Fruit fly (Drosophila melanogaster) whole organism, embryonic: ENCODE data around the gene CG2901.

Experiments used
- B-H2 ChIP-seq: fragments of 200-800 bp; sonication (Bioruptor generic); optimal IDR thresholded peaks from 2 replicates; lab custom pipeline; 2018; ENCODE audit warnings: missing biosample characterization, mild to moderate bottlenecking, missing genetic modification characterization
- Bgb ChIP-seq: fragments of 200-800 bp; sonication (Bioruptor generic); IDR thresholded peaks from 2 replicates; pipeline ENCODE4 v1.3.6; 2022; ENCODE audit warnings: missing biosample characterization, missing genetic modification characterization; ENCODE audit not compliant: partially characterized antibody
- CG11093 ChIP-seq: fragments of 200-800 bp; sonication (Bioruptor generic); IDR thresholded peaks from 3 replicates; pipeline ENCODE4 v1.3.6; 2022; ENCODE audit warnings: missing biosample characterization, missing genetic modification characterization
- CG11398 ChIP-seq: fragments of 200-800 bp; sonication (Bioruptor generic); optimal IDR thresholded peaks from 2 replicates; lab custom pipeline; 2016; ENCODE audit warnings: missing biosample characterization, missing genetic modification characterization
- CG11560 ChIP-seq: fragments of 200-800 bp; sonication (Bioruptor generic); IDR thresholded peaks from 3 replicates; pipeline ENCODE4 v1.3.6; 2022; ENCODE audit warnings: missing biosample characterization, missing genetic modification characterization
- CG12071 ChIP-seq: fragments of 200-800 bp; sonication (Bioruptor generic); optimal IDR thresholded peaks from 3 replicates; lab custom pipeline; 2018; ENCODE audit warnings: missing biosample characterization, mild to moderate bottlenecking, missing genetic modification characterization
- CG12155 ChIP-seq: fragments of 200-800 bp; sonication (Bioruptor generic); optimal IDR thresholded peaks from 3 replicates; lab custom pipeline; 2016; ENCODE audit warnings: missing biosample characterization, missing genetic modification characterization
- CG15479 ChIP-seq: fragments of 200-800 bp; sonication (Bioruptor generic); optimal IDR thresholded peaks from 3 replicates; lab custom pipeline; 2019; ENCODE audit warnings: missing biosample characterization, mild to moderate bottlenecking, missing genetic modification characterization, moderate library complexity
- CG15514 ChIP-seq: fragments of 200-800 bp; sonication (Bioruptor generic); optimal IDR thresholded peaks from 3 replicates; lab custom pipeline; 2017; ENCODE audit warnings: missing biosample characterization, missing genetic modification characterization, mild to moderate bottlenecking, moderate library complexity, missing genetic modification reagents
- CG17361 ChIP-seq: fragments of 200-800 bp; sonication (Bioruptor generic); IDR thresholded peaks from 3 replicates; pipeline ENCODE4 v1.3.6; 2022; ENCODE audit warnings: missing biosample characterization, missing genetic modification characterization
- CG17385 ChIP-seq: fragments of 200-800 bp; sonication (Bioruptor generic); optimal IDR thresholded peaks from 3 replicates; lab custom pipeline; 2018; ENCODE audit warnings: missing biosample characterization, mild to moderate bottlenecking, missing genetic modification characterization
- CG17829 ChIP-seq: fragments of 200-800 bp; optimal IDR thresholded peaks from 2 replicates; lab custom pipeline; 2019; ENCODE audit warnings: missing biosample characterization, mild to moderate bottlenecking, missing genetic modification characterization, moderate library complexity
- CG2116 ChIP-seq: fragments of 200-800 bp; sonication (Bioruptor generic); optimal IDR thresholded peaks from 3 replicates; lab custom pipeline; 2018; ENCODE audit warnings: missing biosample characterization, mild to moderate bottlenecking, missing genetic modification characterization
- CG3995 ChIP-seq: fragments of 200-800 bp; sonication (Bioruptor generic); optimal IDR thresholded peaks from 3 replicates; lab custom pipeline; 2016; ENCODE audit warnings: missing biosample characterization, missing genetic modification characterization
- CG5180 ChIP-seq: fragments of 200-800 bp; sonication (Bioruptor generic); optimal IDR thresholded peaks from 3 replicates; lab custom pipeline; 2017; ENCODE audit warnings: missing biosample characterization, missing genetic modification characterization, mild to moderate bottlenecking, moderate library complexity, missing genetic modification reagents
- CG9215 ChIP-seq: fragments of 200-800 bp; sonication (Bioruptor generic); IDR thresholded peaks from 2 replicates; pipeline ENCODE4 v1.3.6; 2022; ENCODE audit warnings: missing biosample characterization, missing genetic modification characterization
- CG9876 ChIP-seq: fragments of 200-800 bp; sonication (Bioruptor generic); optimal IDR thresholded peaks from 2 replicates; lab custom pipeline; 2016; ENCODE audit warnings: missing biosample characterization, missing genetic modification characterization
- CrebB ChIP-seq: fragments of 200-800 bp; sonication (Bioruptor generic); optimal IDR thresholded peaks from 3 replicates; lab custom pipeline; 2018; ENCODE audit warnings: missing biosample characterization, mild to moderate bottlenecking, missing genetic modification characterization
- Deaf1 ChIP-seq: fragments of 200-800 bp; optimal IDR thresholded peaks from 3 replicates; lab custom pipeline; 2019; ENCODE audit warnings: missing biosample characterization, mild to moderate bottlenecking, missing genetic modification characterization, moderate library complexity
- Hr39 ChIP-seq: fragments of >200 bp; optimal IDR thresholded peaks from 2 replicates; lab custom pipeline; 2017
- MBD-R2 ChIP-seq: fragments of 200-800 bp; sonication (Bioruptor generic); IDR thresholded peaks from 2 replicates; pipeline ENCODE4 v1.3.6; 2022; ENCODE audit warnings: missing biosample characterization, missing genetic modification characterization
- Med ChIP-seq: fragments of 200-800 bp; sonication (Bioruptor generic); peaks from one replicate; lab custom pipeline; 2016; ENCODE audit warnings: missing biosample characterization, missing genetic modification characterization, mild to moderate bottlenecking, inconsistent platforms, moderate library complexity
- NK7.1 ChIP-seq: fragments of 200-800 bp; sonication (Bioruptor generic); optimal IDR thresholded peaks from 3 replicates; lab custom pipeline; 2016; ENCODE audit warnings: missing biosample characterization, missing genetic modification characterization
- Oli ChIP-seq: fragments of 200-800 bp; sonication (Bioruptor generic); optimal IDR thresholded peaks from 2 replicates; lab custom pipeline; 2018; ENCODE audit warnings: missing biosample characterization, mild to moderate bottlenecking, missing genetic modification characterization, moderate library complexity
- Six4 ChIP-seq: fragments of 200-800 bp; sonication (Bioruptor generic); optimal IDR thresholded peaks from 2 replicates; lab custom pipeline; 2016; ENCODE audit warnings: missing biosample characterization, missing genetic modification characterization
- Sox102F ChIP-seq: fragments of 200-800 bp; sonication (Bioruptor generic); optimal IDR thresholded peaks from 2 replicates; lab custom pipeline; 2018; ENCODE audit warnings: missing biosample characterization, mild to moderate bottlenecking, missing genetic modification characterization, moderate library complexity
- Vsx1 ChIP-seq: fragments of 200-800 bp; sonication (Bioruptor generic); optimal IDR thresholded peaks from 2 replicates; lab custom pipeline; 2017; ENCODE audit warnings: missing biosample characterization, mild to moderate bottlenecking, missing genetic modification characterization, missing genetic modification reagents
- bsh ChIP-seq, 2 experiments: fragments of 200-800 bp; sonication (Bioruptor generic); optimal IDR thresholded peaks; 2 replicates each; lab custom pipeline; 2017 to 2018; ENCODE audit warnings: mild to moderate bottlenecking in 2 of 2, missing biosample characterization in 2 of 2, missing genetic modification characterization in 2 of 2, moderate library complexity in 1 of 2
- cato ChIP-seq: fragments of 200-800 bp; sonication (Bioruptor generic); optimal IDR thresholded peaks from 2 replicates; lab custom pipeline; 2016; ENCODE audit warnings: missing biosample characterization, missing genetic modification characterization, borderline replicate concordance
- cg ChIP-seq: fragments of 200-800 bp; sonication (Bioruptor generic); optimal IDR thresholded peaks from 3 replicates; lab custom pipeline; 2019; ENCODE audit warnings: missing biosample characterization, mild to moderate bottlenecking, missing genetic modification characterization, moderate library complexity
- chinmo ChIP-seq: fragments of 200-800 bp; sonication (Bioruptor generic); IDR thresholded peaks from 4 replicates; pipeline ENCODE4 v1.3.6; 2022; ENCODE audit warnings: missing biosample characterization, missing genetic modification characterization; ENCODE audit not compliant: partially characterized antibody
- chm ChIP-seq: fragments of 200-800 bp; sonication (Bioruptor generic); IDR thresholded peaks from 2 replicates; pipeline ENCODE4 v1.3.6; 2022; ENCODE audit warnings: missing biosample characterization, missing genetic modification characterization
- dm ChIP-seq: fragments of 200-800 bp; sonication (Bioruptor generic); optimal IDR thresholded peaks from 3 replicates; lab custom pipeline; 2016; ENCODE audit warnings: missing biosample characterization, missing genetic modification characterization
- dpn ChIP-seq, 2 experiments: fragments of 200-800 bp; sonication (Bioruptor generic); optimal IDR thresholded peaks; 3 replicates each; lab custom pipeline; 2016; ENCODE audit warnings: missing biosample characterization in 2 of 2, missing genetic modification characterization in 2 of 2
- emc ChIP-seq: fragments of 200-800 bp; sonication (Bioruptor generic); optimal IDR thresholded peaks from 2 replicates; lab custom pipeline; 2016; ENCODE audit warnings: missing biosample characterization, missing genetic modification characterization
- gem ChIP-seq: fragments of 200-800 bp; sonication (Bioruptor generic); optimal IDR thresholded peaks from 2 replicates; lab custom pipeline; 2019; ENCODE audit warnings: missing biosample characterization, mild to moderate bottlenecking, missing genetic modification characterization, moderate library complexity
- kah ChIP-seq: fragments of 200-800 bp; sonication (Bioruptor generic); optimal IDR thresholded peaks from 2 replicates; lab custom pipeline; 2018; ENCODE audit warnings: missing biosample characterization, mild to moderate bottlenecking, missing genetic modification characterization
- lmd ChIP-seq: fragments of 200-800 bp; sonication (Bioruptor generic); IDR thresholded peaks from 2 replicates; pipeline ENCODE4 v1.3.6; 2022; ENCODE audit warnings: missing biosample characterization, missing genetic modification characterization
- lola ChIP-seq, 3 experiments: fragments of >200 bp in 2 of 3; fragments of 200-800 bp in 1 of 3; sonication (Bioruptor generic) in 1 of 3; optimal IDR thresholded peaks; 2 replicates each; lab custom pipeline; 2017 to 2019; ENCODE audit warnings: missing biosample characterization in 3 of 3, missing genetic modification characterization in 3 of 3, mild to moderate bottlenecking in 1 of 3, moderate library complexity in 1 of 3
- nerfin-1 ChIP-seq: fragments of 200-800 bp; sonication (Bioruptor generic); optimal IDR thresholded peaks from 3 replicates; lab custom pipeline; 2019; ENCODE audit warnings: missing biosample characterization, mild to moderate bottlenecking, missing genetic modification characterization, moderate library complexity
- odd ChIP-seq: fragments of 200-800 bp; sonication (Bioruptor generic); optimal IDR thresholded peaks from 2 replicates; lab custom pipeline; 2017; ENCODE audit warnings: missing biosample characterization, mild to moderate bottlenecking, missing genetic modification characterization
- otp ChIP-seq: fragments of 200-800 bp; sonication (Bioruptor generic); IDR thresholded peaks from 3 replicates; pipeline ENCODE4, ENCODE4 v1.3.6; 2022; ENCODE audit warnings: missing biosample characterization, missing genetic modification characterization
- p53 ChIP-seq: fragments of 200-800 bp; sonication (Bioruptor generic); optimal IDR thresholded peaks from 2 replicates; lab custom pipeline; 2016; ENCODE audit warnings: missing biosample characterization, missing genetic modification characterization
- pzg ChIP-seq: fragments of 200-800 bp; sonication (Bioruptor generic); optimal IDR thresholded peaks from 3 replicates; lab custom pipeline; 2018; ENCODE audit warnings: missing biosample characterization, mild to moderate bottlenecking, missing genetic modification characterization, moderate library complexity
- sisA ChIP-seq: fragments of 200-800 bp; sonication (Bioruptor generic); IDR thresholded peaks from 2 replicates; pipeline ENCODE4 v1.3.6; 2022; ENCODE audit warnings: missing biosample characterization, missing genetic modification characterization
- sna ChIP-seq: fragments of 200-800 bp; sonication (Bioruptor generic); IDR thresholded peaks from 2 replicates; pipeline ENCODE4 v1.3.6; 2022; ENCODE audit warnings: missing biosample characterization, missing genetic modification characterization; ENCODE audit not compliant: partially characterized antibody
- sug ChIP-seq: fragments of 200-800 bp; optimal IDR thresholded peaks from 2 replicates; lab custom pipeline; 2019; ENCODE audit warnings: missing biosample characterization, mild to moderate bottlenecking, missing genetic modification characterization, moderate library complexity
- tio ChIP-seq: fragments of 200-800 bp; sonication (Bioruptor generic); optimal IDR thresholded peaks from 2 replicates; lab custom pipeline; 2017; ENCODE audit warnings: missing biosample characterization, missing genetic modification characterization, inconsistent platforms
- twi ChIP-seq: fragments of 200-800 bp; optimal IDR thresholded peaks from 2 replicates; lab custom pipeline; 2019; ENCODE audit warnings: missing biosample characterization, mild to moderate bottlenecking, missing genetic modification characterization, moderate library complexity
- wek ChIP-seq: fragments of 200-800 bp; sonication (Bioruptor generic); optimal IDR thresholded peaks from 3 replicates; lab custom pipeline; 2018; ENCODE audit warnings: missing biosample characterization, mild to moderate bottlenecking, missing genetic modification characterization, moderate library complexity

Gene CG2901

DNA sequence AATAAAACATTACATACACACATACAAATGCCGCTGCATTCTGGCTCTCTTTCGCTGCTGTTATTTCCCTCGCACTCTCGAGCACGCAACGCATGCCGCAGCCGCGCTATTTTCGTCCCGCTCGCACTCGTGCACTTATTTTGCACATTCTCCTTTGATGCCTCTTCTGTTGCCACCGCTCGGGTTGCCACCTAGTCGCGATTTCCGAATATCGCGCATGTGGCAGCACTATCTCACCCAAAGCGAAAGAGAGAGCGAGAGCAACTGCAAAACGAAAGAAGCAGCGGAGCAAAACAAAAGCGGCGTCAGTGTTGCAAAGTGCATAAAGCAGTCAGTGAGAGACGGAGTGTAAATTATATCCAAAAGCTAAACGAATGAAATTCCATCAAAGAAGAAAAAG is 47.1 kb upstream of the CG2901 start (continued):
- peak; percentile 64 for TF ChIP-seq CG15514 (GFP tag; lab: Kevin White, UChicago)
- no peak for TF ChIP-seq tio (GFP tag; lab: Kevin White, UChicago)
- peak; percentile 96 for TF ChIP-seq nerfin-1 (tag; lab: Kevin White, UChicago)
- peak; percentile 24; the same call in 1 of the 2 replicates for TF ChIP-seq MBD-R2 (GFP tag; lab: Robert Waterston, UW)
- TF ChIP-seq sna: peak; percentile 61; the same call in 1 of the 2 replicates
- TF ChIP-seq Sox102F (GFP tag; lab: Kevin White, UChicago): no peak
- TF ChIP-seq wek (GFP tag; lab: Kevin White, UChicago): no peak
- TF ChIP-seq B-H2: no peak
- no peak for TF ChIP-seq CG12071
- TF ChIP-seq Deaf1: peak; percentile 62
- TF ChIP-seq otp (GFP tag; lab: Robert Waterston, UW): no peak
- TF ChIP-seq CG9876: no peak
- no peak for TF ChIP-seq CG9215 (GFP tag; lab: Robert Waterston, UW)
- TF ChIP-seq cg (GFP tag; lab: Kevin White, UChicago): peak; percentile 81
- peak; percentile 45; the same call in 1 of the 2 replicates for TF ChIP-seq chm (GFP tag; lab: Robert Waterston, UW)
- no peak for TF ChIP-seq bsh (GFP tag; optimal IDR thresholded peaks at IDR 0.05; lab: Kevin White, UChicago)
- TF ChIP-seq CrebB (tag; lab: Kevin White, UChicago): peak; percentile 43
- TF ChIP-seq gem (tag; lab: Kevin White, UChicago): no peak
- peak; percentile 25 for TF ChIP-seq sug (tag; lab: Kevin White, UChicago)
- TF ChIP-seq CG11560 (tag; lab: Robert Waterston, UW): no peak
- TF ChIP-seq Med (GFP tag; lab: Kevin White, UChicago): peak; percentile 92
- peak; percentile 65 for TF ChIP-seq CG17385
- peak; percentile 33 for TF ChIP-seq CG17829 (tag; lab: Kevin White, UChicago)
- no peak for TF ChIP-seq Hr39 (lab: Kevin White, UChicago)
- peak; percentile 14 for TF ChIP-seq twi (tag; lab: Kevin White, UChicago)
- TF ChIP-seq CG12155: peak; percentile 52
- TF ChIP-seq CG2116 (GFP tag; lab: Kevin White, UChicago): peak; percentile 2
- TF ChIP-seq CG11093: no peak
- TF ChIP-seq CG3995 (GFP tag; lab: Kevin White, UChicago): no peak
- peak in 1 of 2 experiments; percentile 23 for TF ChIP-seq dpn (GFP tag; optimal IDR thresholded peaks at IDR 0.05; lab: Kevin White, UChicago)
- no peak for TF ChIP-seq cato
- no peak for TF ChIP-seq lmd
- peak; percentile 6 for TF ChIP-seq p53 (GFP tag; lab: Kevin White, UChicago)
- no peak for TF ChIP-seq Vsx1
- TF ChIP-seq NK7.1 (GFP tag; lab: Kevin White, UChicago): no peak
- no peak for TF ChIP-seq Six4 (GFP tag; lab: Kevin White, UChicago)
- TF ChIP-seq CG5180: peak; percentile 65
- TF ChIP-seq chinmo (GFP tag; lab: Robert Waterston, UW): peak; percentile 99
- peak; percentile 94 for TF ChIP-seq CG15479 (GFP tag; lab: Kevin White, UChicago)
- TF ChIP-seq odd (GFP tag; lab: Kevin White, UChicago): no peak
- no peak for TF ChIP-seq CG17361 (GFP tag; lab: Robert Waterston, UW)
- no peak for TF ChIP-seq lola (GFP tag; optimal IDR thresholded peaks at IDR 0.05; lab: Kevin White, UChicago)
- TF ChIP-seq sisA (GFP tag; lab: Robert Waterston, UW): no peak
- peak; percentile 44; the same call in 1 of the 2 replicates for TF ChIP-seq Bgb (GFP tag; lab: Robert Waterston, UW)
- TF ChIP-seq kah: peak; percentile 51
- no peak for TF ChIP-seq emc (GFP tag; lab: Kevin White, UChicago)
- peak; percentile 70 for TF ChIP-seq pzg (GFP tag; lab: Kevin White, UChicago)
- TF ChIP-seq CG11398: peak; percentile 26
- no peak for TF ChIP-seq Oli (tag; lab: Kevin White, UChicago)
- TF ChIP-seq dm (GFP tag; lab: Kevin White, UChicago): peak; percentile 45
